Worm (Caenorhabditis elegans) whole organism, L1 larva: ENCODE data around the gene taf-12.

Source experiments
- C04F5.9 ChIP-seq: sonication (generic microtip); optimal IDR thresholded peaks from 2 replicates; lab custom pipeline; 2016; ENCODE audit warnings: missing genetic modification characterization, missing compliant biosample characterization
- C16A3.4 ChIP-seq: fragments of 150-350 bp; optimal IDR thresholded peaks from 2 replicates; lab custom pipeline; 2014; ENCODE audit warnings: missing biosample characterization, missing genetic modification characterization
- Y116A8C.19 ChIP-seq: sonication (generic microtip); optimal IDR thresholded peaks from 2 replicates; lab custom pipeline; 2016; ENCODE audit warnings: missing compliant biosample characterization, missing genetic modification characterization, borderline replicate concordance
- aha-1 ChIP-seq: fragments of 150-350 bp; optimal IDR thresholded peaks from 2 replicates; lab custom pipeline; 2014; ENCODE audit warnings: missing biosample characterization, missing genetic modification characterization
- blmp-1 ChIP-seq: fragments of 150-350 bp; optimal IDR thresholded peaks from 2 replicates; lab custom pipeline; 2014; ENCODE audit warnings: missing biosample characterization, missing genetic modification characterization
- ceh-63 ChIP-seq: fragments of 200-800 bp; sonication (Bioruptor generic); optimal IDR thresholded peaks from 2 replicates; lab custom pipeline; 2018; ENCODE audit warnings: mild to moderate bottlenecking, missing genetic modification characterization, missing compliant biosample characterization
- ceh-8 ChIP-seq: fragments of 200-800 bp; sonication (Bioruptor generic); optimal IDR thresholded peaks from 2 replicates; lab custom pipeline; 2018; ENCODE audit warnings: mild to moderate bottlenecking, missing genetic modification characterization, moderate library complexity, missing compliant biosample characterization
- ceh-88 ChIP-seq: fragments of 200-800 bp; sonication (Bioruptor generic); IDR thresholded peaks from 2 replicates; pipeline ENCODE4 v1.3.6; 2022; ENCODE audit warnings: missing genetic modification characterization, missing compliant biosample characterization
- ceh-90 ChIP-seq: sonication (generic microtip); optimal IDR thresholded peaks from 2 replicates; lab custom pipeline; 2016; ENCODE audit warnings: missing genetic modification characterization, missing compliant biosample characterization
- efl-1 ChIP-seq, 4 experiments: fragments of 150-350 bp; optimal IDR thresholded peaks in 3 of 4; peaks in 1 of 4; 1 replicate in 1 of 4; 2 replicates in 3 of 4; lab custom pipeline; 2014; ENCODE audit warnings: missing biosample characterization in 2 of 4, missing genetic modification characterization in 2 of 4, missing genetic modification reagents in 2 of 4
- efl-3 ChIP-seq: fragments of 200-800 bp; sonication (Bioruptor generic); optimal IDR thresholded peaks from 2 replicates; lab custom pipeline; 2018; ENCODE audit warnings: mild to moderate bottlenecking, missing genetic modification characterization, missing compliant biosample characterization
- egl-27 ChIP-seq, 2 experiments: fragments of 150-350 bp in 1 of 2; sonication (generic microtip); optimal IDR thresholded peaks; 3 replicates each; lab custom pipeline; 2017 to 2018; ENCODE audit warnings: missing biosample characterization in 2 of 2, missing genetic modification characterization in 2 of 2, missing genetic modification reagents in 2 of 2
- elt-2 ChIP-seq: sonication (generic microtip); optimal IDR thresholded peaks from 2 replicates; lab custom pipeline; 2016; ENCODE audit warnings: missing genetic modification characterization, mild to moderate bottlenecking, inconsistent platforms, missing compliant biosample characterization, missing genetic modification reagents
- elt-3 ChIP-seq, 6 experiments: fragments of 150-350 bp in 1 of 6; sonication (generic microtip); optimal IDR thresholded peaks; 2 replicates each; lab custom pipeline; 2017 to 2018; ENCODE audit warnings: missing biosample characterization in 6 of 6, missing genetic modification characterization in 6 of 6, inconsistent platforms in 1 of 6
- hpl-2 ChIP-seq: fragments of 150-350 bp; optimal IDR thresholded peaks from 2 replicates; lab custom pipeline; 2014; ENCODE audit warnings: missing biosample characterization, missing genetic modification reagents, missing genetic modification characterization
- isw-1 ChIP-seq: fragments of 200-800 bp; sonication (Bioruptor generic); IDR thresholded peaks from 2 replicates; pipeline ENCODE4 v1.3.6; 2022; ENCODE audit warnings: missing genetic modification characterization, missing compliant biosample characterization
- jun-1 ChIP-seq: fragments of 150-350 bp; optimal IDR thresholded peaks from 2 replicates; lab custom pipeline; 2014; ENCODE audit warnings: missing biosample characterization, missing genetic modification reagents, missing genetic modification characterization
- lin-13 ChIP-seq: fragments of 150-350 bp; optimal IDR thresholded peaks from 2 replicates; lab custom pipeline; 2014; ENCODE audit warnings: missing biosample characterization, missing genetic modification reagents, missing genetic modification characterization
- lir-3 ChIP-seq: sonication (generic microtip); optimal IDR thresholded peaks from 2 replicates; lab custom pipeline; 2016; ENCODE audit warnings: mild to moderate bottlenecking, missing genetic modification characterization, moderate library complexity, missing compliant biosample characterization; ENCODE audit not compliant: poor library complexity
- lsy-2 ChIP-seq, 2 experiments: fragments of 150-350 bp; optimal IDR thresholded peaks; 2 replicates each; lab custom pipeline; 2014; ENCODE audit warnings: missing biosample characterization in 2 of 2, missing genetic modification characterization in 2 of 2
- mab-9 ChIP-seq: fragments of 200-800 bp; sonication (Bioruptor generic); IDR thresholded peaks from 2 replicates; pipeline ENCODE4 v1.3.6; 2022; ENCODE audit warnings: missing genetic modification reagents, missing genetic modification characterization, missing compliant biosample characterization
- nhr-19 ChIP-seq: fragments of 200-800 bp; sonication (Bioruptor generic); conservative IDR thresholded peaks from 2 replicates; pipeline ENCODE4 v1.3.6; 2022; ENCODE audit warnings: missing genetic modification characterization, missing compliant biosample characterization
- nhr-28 ChIP-seq: fragments of 150-350 bp; optimal IDR thresholded peaks from 2 replicates; lab custom pipeline; 2014; ENCODE audit warnings: missing biosample characterization, missing genetic modification characterization
- nhr-47 ChIP-seq: sonication (generic microtip); optimal IDR thresholded peaks from 2 replicates; lab custom pipeline; 2016; ENCODE audit warnings: mild to moderate bottlenecking, missing genetic modification characterization, moderate library complexity, missing compliant biosample characterization
- nhr-84 ChIP-seq: sonication (generic microtip); optimal IDR thresholded peaks from 2 replicates; lab custom pipeline; 2017; ENCODE audit warnings: missing biosample characterization, missing genetic modification characterization
- nhr-85 ChIP-seq: sonication (generic microtip); peaks from one replicate; lab custom pipeline; 2016; ENCODE audit warnings: missing genetic modification characterization, inconsistent platforms, missing compliant biosample characterization
- snu-23 ChIP-seq: sonication (generic microtip); optimal IDR thresholded peaks from 2 replicates; lab custom pipeline; 2016; ENCODE audit warnings: missing genetic modification characterization, missing compliant biosample characterization
- sptf-1 ChIP-seq: fragments of 150-350 bp; optimal IDR thresholded peaks from 2 replicates; lab custom pipeline; 2014; ENCODE audit warnings: missing biosample characterization, missing genetic modification characterization
- sup-37 ChIP-seq: fragments of 200-800 bp; sonication (Bioruptor generic); optimal IDR thresholded peaks from 2 replicates; lab custom pipeline; 2018; ENCODE audit warnings: mild to moderate bottlenecking, missing genetic modification characterization, missing compliant biosample characterization
- tlp-1 ChIP-seq: fragments of 150-350 bp; optimal IDR thresholded peaks from 2 replicates; lab custom pipeline; 2014; ENCODE audit warnings: missing biosample characterization, missing genetic modification characterization
- xbp-1 ChIP-seq: sonication (generic microtip); optimal IDR thresholded peaks from 2 replicates; lab custom pipeline; 2016; ENCODE audit warnings: missing genetic modification characterization, missing compliant biosample characterization
- zag-1 ChIP-seq: fragments of 150-350 bp; optimal IDR thresholded peaks from 2 replicates; lab custom pipeline; 2014; ENCODE audit warnings: missing biosample characterization, missing genetic modification characterization
- zip-4 ChIP-seq: fragments of 200-800 bp; sonication (Bioruptor generic); optimal IDR thresholded peaks from 2 replicates; lab custom pipeline; 2018; ENCODE audit warnings: mild to moderate bottlenecking, missing genetic modification characterization, moderate library complexity, missing compliant biosample characterization

Gene taf-12

ce11 chrIII:11907177-11907576, 38.1 kb upstream of the taf-12 start, which contains the start of gene sdz-33:
Gene sdz-33 (plus strand): TSS chrIII:11907477.
- no peak for TF ChIP-seq C16A3.4 (tag; lab: Kevin White, UChicago)

- TF ChIP-seq isw-1 (no peak), C04F5.9 (no peak), efl-1 (optimal IDR thresholded peaks at IDR 0.05; lab: Kevin White, UChicago) (no peak), efl-1 (GFP tag; optimal IDR thresholded peaks at IDR 0.05 in 1 of 2; lab: Kevin White, UChicago) (no peak), lsy-2 (tag; optimal IDR thresholded peaks at IDR 0.05; lab: Kevin White, UChicago) (no peak), sup-37 (GFP tag; lab: Kevin White, UChicago) (no peak), tlp-1 (no peak), nhr-28 (tag; lab: Kevin White, UChicago) (no peak), ceh-88 (GFP tag; lab: Robert Waterston, UW) (no peak), nhr-19 (GFP tag; lab: Robert Waterston, UW) (no peak), mab-9 (GFP tag; lab: Robert Waterston, UW) (no peak)
Observed at ce11 chrIII:11902782-11903181, 33.7 kb upstream of the taf-12 start.

ce11 chrIII:11900022-11900421, 30.9 kb upstream of the taf-12 start:
- TF ChIP-seq Y116A8C.19 (tag; lab: Kevin White, UChicago) (no peak), efl-3 (GFP tag; lab: Kevin White, UChicago) (no peak), lin-13 (GFP tag; lab: Kevin White, UChicago) (no peak), elt-2 (no peak), nhr-47 (tag; lab: Kevin White, UChicago) (no peak), nhr-84 (tag; lab: Kevin White, UChicago) (no peak), sptf-1 (tag; lab: Kevin White, UChicago) (no peak), lir-3 (tag; lab: Kevin White, UChicago) (no peak), zip-4 (GFP tag; lab: Kevin White, UChicago) (no peak), blmp-1 (no peak), snu-23 (GFP tag; lab: Kevin White, UChicago) (no peak), aha-1 (tag; lab: Kevin White, UChicago) (no peak), xbp-1 (tag; lab: Kevin White, UChicago) (no peak), ceh-90 (tag; lab: Kevin White, UChicago) (no peak)

- TF ChIP-seq ceh-63 (GFP tag; lab: Kevin White, UChicago) = no peak
- no peak for TF ChIP-seq hpl-2 (GFP tag; lab: Kevin White, UChicago)
- no peak for TF ChIP-seq ceh-8 (GFP tag; lab: Kevin White, UChicago)
Observed at ce11 chrIII:11898169-11898568, 29.1 kb upstream of the taf-12 start, which contains the start of gene tsen-2. Gene tsen-2 (minus strand): TSS chrIII:11898269.

ce11 chrIII:11896652-11897051, 27.6 kb upstream of the taf-12 start:
- no peak for TF ChIP-seq zag-1
- no peak for TF ChIP-seq elt-2
- TF ChIP-seq egl-27 (tag; optimal IDR thresholded peaks at IDR 0.05; lab: Kevin White, UChicago) = no peak
- TF ChIP-seq snu-23 (GFP tag; lab: Kevin White, UChicago) = no peak
- TF ChIP-seq nhr-85 (tag; lab: Kevin White, UChicago) = peak; percentile 46
- TF ChIP-seq ceh-8 (GFP tag; lab: Kevin White, UChicago) = no peak
- TF ChIP-seq elt-3 (tag; optimal IDR thresholded peaks at IDR 0.05; lab: Kevin White, UChicago) = no peak
- no peak for TF ChIP-seq jun-1 (tag; lab: Kevin White, UChicago)

ce11 chrIII:11895504-11895903, 26.4 kb upstream of the taf-12 start:
- no peak for TF ChIP-seq efl-1 (optimal IDR thresholded peaks at IDR 0.05; lab: Kevin White, UChicago)
- TF ChIP-seq efl-1 (GFP tag; optimal IDR thresholded peaks at IDR 0.05 in 1 of 2; lab: Kevin White, UChicago) = peak in 1 of 2 experiments; percentile 31
- no peak for TF ChIP-seq nhr-85 (tag; lab: Kevin White, UChicago)
